Worm (Caenorhabditis elegans) whole organism, midembryonic: ENCODE data around the gene C09G9.3.

Experiments
- T22C8.4 ChIP-seq: fragments of 200-800 bp; sonication (Bioruptor generic); IDR thresholded peaks from 2 replicates; pipeline ENCODE4 v1.3.6; 2022; ENCODE audit warnings: missing genetic modification characterization, missing compliant biosample characterization
- cog-1 ChIP-seq: sonication (generic microtip); optimal IDR thresholded peaks from 2 replicates; lab custom pipeline; 2016; ENCODE audit warnings: missing genetic modification characterization, missing compliant biosample characterization
- flt-1 ChIP-seq: fragments of 200-800 bp; sonication (Bioruptor generic); IDR thresholded peaks from 2 replicates; pipeline ENCODE4 v1.3.6; 2022; ENCODE audit warnings: missing genetic modification characterization, missing compliant biosample characterization
- klf-2 ChIP-seq: fragments of 200-800 bp; sonication (Bioruptor generic); conservative IDR thresholded peaks from 2 replicates; pipeline ENCODE4 v1.3.6; 2022; ENCODE audit warnings: missing genetic modification reagents, missing genetic modification characterization, missing compliant biosample characterization
- med-1 ChIP-seq: sonication (generic microtip); optimal IDR thresholded peaks from 2 replicates; lab custom pipeline; 2017; ENCODE audit warnings: missing genetic modification characterization, mild to moderate bottlenecking, missing compliant biosample characterization, antibody characterized with exemption, missing genetic modification reagents; ENCODE audit not compliant: insufficient read depth
- ref-1 ChIP-seq: fragments of 200-800 bp; sonication (Bioruptor generic); conservative IDR thresholded peaks from 2 replicates; pipeline ENCODE4 v1.3.6; 2022; ENCODE audit warnings: missing genetic modification reagents, missing genetic modification characterization, missing compliant biosample characterization
- tab-1 ChIP-seq: fragments of 200-800 bp; sonication (Bioruptor generic); IDR thresholded peaks from 2 replicates; pipeline ENCODE4 v1.3.6; 2022; ENCODE audit warnings: missing genetic modification characterization, missing compliant biosample characterization
- ztf-23 ChIP-seq: fragments of 200-800 bp; sonication (Bioruptor generic); IDR thresholded peaks from 2 replicates; pipeline ENCODE4 v1.3.6; 2022; ENCODE audit warnings: missing genetic modification reagents, missing genetic modification characterization, missing compliant biosample characterization
- ztf-29 ChIP-seq: fragments of 200-800 bp; sonication (Bioruptor generic); IDR thresholded peaks from 2 replicates; pipeline ENCODE4 v1.3.6; 2022; ENCODE audit warnings: missing genetic modification reagents, missing genetic modification characterization, missing compliant biosample characterization

Gene C09G9.3

DNA sequence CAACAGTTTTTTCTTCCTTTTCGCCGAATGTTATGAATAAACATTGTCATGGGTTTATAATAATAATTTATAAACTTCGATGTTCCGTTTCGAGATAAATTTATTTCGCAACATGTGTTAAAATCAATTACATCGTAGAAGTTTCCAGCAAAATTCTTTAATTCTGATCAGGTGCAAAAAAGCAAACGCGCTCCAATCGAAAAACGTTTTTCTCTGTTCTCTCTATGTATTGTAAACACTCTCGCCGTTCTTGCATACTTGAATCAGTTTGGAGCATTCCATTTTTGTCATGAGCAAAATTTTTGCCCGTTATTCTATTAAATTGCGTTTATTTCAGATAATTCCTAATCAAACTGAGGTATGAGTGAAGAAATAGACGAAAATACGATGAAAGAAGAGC, 20.9 kb upstream of the C09G9.3 start, which contains the start of gene rad-54.L2:
TSS of gene rad-54.L2 (plus strand) at position 332 of the 400 bp plus-strand sequence.
- no peak for TF ChIP-seq flt-1 (GFP tag; lab: Robert Waterston, UW)
- no peak for TF ChIP-seq T22C8.4
- TF ChIP-seq tab-1: no peak
- no peak for TF ChIP-seq cog-1
- no peak for TF ChIP-seq ref-1 (GFP tag; lab: Robert Waterston, UW)
- TF ChIP-seq ztf-29: no peak
- no peak for TF ChIP-seq med-1
- TF ChIP-seq klf-2 (GFP tag; lab: Robert Waterston, UW): no peak
- no peak for TF ChIP-seq ztf-23 (GFP tag; lab: Robert Waterston, UW)

DNA sequence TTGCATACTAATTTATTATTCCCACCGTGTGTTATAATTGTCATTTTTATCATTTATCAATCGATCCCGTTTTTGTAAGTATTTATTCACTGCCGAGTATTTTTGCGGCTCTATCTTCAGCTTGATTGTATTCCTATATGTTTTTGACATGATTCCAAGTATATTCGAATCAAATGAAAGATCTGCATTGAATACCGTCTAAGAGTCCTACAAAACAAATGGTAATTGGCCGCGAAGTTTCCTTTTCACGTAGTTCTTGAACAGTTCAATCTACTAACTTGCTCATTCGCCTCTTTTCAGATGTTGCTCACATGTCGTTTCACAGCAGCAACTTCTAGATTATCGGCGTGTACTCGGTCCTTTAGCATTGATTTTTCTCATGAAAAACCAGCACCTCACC, 19.7 kb upstream of the C09G9.3 start, which contains the start of gene C27B7.2:
TSS of gene C27B7.2 (plus strand) at position 301 of the 400 bp plus-strand sequence.
- TF ChIP-seq ztf-23 (GFP tag; lab: Robert Waterston, UW) (no peak), T22C8.4 (no peak), ref-1 (GFP tag; lab: Robert Waterston, UW) (no peak), cog-1 (no peak), tab-1 (no peak)

DNA sequence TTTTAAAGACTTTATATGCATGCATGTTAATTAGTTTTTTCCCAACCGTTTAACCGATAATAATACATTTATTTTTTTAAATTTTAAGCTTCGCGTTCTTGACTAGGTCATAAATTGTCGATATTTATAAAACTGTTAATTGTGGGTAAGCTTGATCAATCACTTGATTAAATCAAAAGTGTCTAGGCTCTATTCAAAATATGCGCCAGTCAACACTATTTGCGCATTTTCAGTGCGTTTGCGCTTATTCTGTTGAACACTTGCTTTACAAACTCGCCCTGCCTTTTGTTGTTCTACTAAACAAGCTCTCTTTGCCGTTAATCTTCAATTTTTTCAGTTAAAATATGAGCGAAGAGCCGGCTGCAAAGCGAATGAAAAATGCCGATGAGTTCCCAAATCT, 18.3 kb upstream of the C09G9.3 start, which contains the start of gene spr-2:
TSS of gene spr-2 (plus strand) at position 332 of the 400 bp plus-strand sequence.
- TF ChIP-seq med-1 (no peak), ztf-29 (peak; percentile 36; the same call in 1 of the 2 replicates)

DNA sequence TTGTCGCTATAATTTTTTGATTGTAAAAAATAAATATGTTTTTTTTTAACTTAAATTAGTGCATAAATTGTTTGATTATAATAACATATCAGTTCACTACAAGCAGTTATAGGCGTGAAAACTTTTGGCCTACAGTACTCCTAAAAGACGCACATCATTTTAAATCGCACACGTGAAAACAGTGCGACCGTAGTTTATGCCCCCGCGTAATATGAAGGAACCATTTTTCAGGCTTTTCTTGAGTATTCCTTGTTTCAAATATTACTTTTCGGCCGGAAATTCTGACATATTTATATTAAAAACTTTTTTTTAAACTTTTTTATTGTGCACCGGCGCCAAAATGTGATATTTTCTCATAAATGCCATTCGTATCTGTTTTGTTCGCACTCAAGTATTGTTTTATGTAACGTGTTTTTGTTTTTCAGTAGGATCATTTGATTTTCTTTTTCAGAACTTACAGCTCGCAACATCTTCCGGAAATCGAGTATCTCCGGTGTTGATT, 15.7 kb upstream of the C09G9.3 start, which contains the start of gene oma-1:
TSS of gene oma-1 (plus strand) at position 452 of the 502 bp plus-strand sequence.
- TF ChIP-seq klf-2 (GFP tag; lab: Robert Waterston, UW) (no peak), ztf-29 (no peak), cog-1 (no peak), flt-1 (GFP tag; lab: Robert Waterston, UW) (no peak), ref-1 (GFP tag; lab: Robert Waterston, UW) (no peak), ztf-23 (GFP tag; lab: Robert Waterston, UW) (no peak), T22C8.4 (no peak), med-1 (no peak), tab-1 (no peak)

DNA sequence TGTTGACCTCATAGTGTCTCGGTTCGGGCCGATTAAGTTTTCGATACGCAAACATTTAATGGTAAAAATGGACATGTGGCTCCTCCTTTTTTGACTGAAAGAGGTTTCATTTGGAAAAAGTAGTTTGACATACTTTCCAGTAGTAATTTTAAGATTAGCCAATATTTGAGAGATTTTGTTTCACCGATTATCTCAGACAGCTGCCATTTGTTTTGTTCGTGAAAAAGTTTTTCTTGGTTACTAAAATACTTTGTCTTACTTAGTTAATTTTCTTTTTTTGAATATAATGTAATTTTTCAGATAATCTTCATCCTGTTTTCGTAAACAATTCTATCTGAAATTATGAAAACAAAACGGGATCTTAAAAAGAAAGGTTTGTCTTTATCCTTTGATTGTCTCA, 13.4 kb upstream of the C09G9.3 start, which contains the start of gene C09G9.5:
TSS of gene C09G9.5 (plus strand) at position 301 of the 400 bp plus-strand sequence.
- TF ChIP-seq ztf-29 (no peak), T22C8.4 (no peak), ztf-23 (GFP tag; lab: Robert Waterston, UW) (no peak), tab-1 (no peak)

DNA sequence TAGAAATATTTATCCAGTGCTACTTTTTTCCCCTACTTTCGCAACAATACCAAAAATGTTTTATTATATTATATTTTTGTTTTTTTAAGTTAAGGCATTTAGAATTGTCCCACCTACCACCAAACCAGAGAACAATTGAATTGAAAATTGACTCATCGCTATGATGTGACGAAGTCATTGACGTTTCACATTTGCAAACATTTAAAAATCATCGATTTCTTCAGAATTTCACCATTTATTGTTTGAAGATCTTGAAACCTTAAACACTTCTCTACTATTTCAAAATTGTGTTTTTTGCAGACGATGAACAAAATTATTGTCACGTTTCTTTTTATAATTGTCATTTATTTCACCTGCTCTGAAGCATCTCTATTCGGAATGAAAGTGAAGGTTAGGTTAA, 8.3 kb upstream of the C09G9.3 start, which contains the start of gene C09G9.8:
TSS of gene C09G9.8 (plus strand) at position 301 of the 400 bp plus-strand sequence.
- no peak for TF ChIP-seq ztf-29
- no peak for TF ChIP-seq flt-1 (GFP tag; lab: Robert Waterston, UW)
- no peak for TF ChIP-seq ref-1 (GFP tag; lab: Robert Waterston, UW)
- TF ChIP-seq T22C8.4: no peak
- TF ChIP-seq klf-2 (GFP tag; lab: Robert Waterston, UW): no peak
- no peak for TF ChIP-seq med-1
- TF ChIP-seq ztf-23 (GFP tag; lab: Robert Waterston, UW): no peak
- TF ChIP-seq cog-1: no peak
- no peak for TF ChIP-seq tab-1

DNA sequence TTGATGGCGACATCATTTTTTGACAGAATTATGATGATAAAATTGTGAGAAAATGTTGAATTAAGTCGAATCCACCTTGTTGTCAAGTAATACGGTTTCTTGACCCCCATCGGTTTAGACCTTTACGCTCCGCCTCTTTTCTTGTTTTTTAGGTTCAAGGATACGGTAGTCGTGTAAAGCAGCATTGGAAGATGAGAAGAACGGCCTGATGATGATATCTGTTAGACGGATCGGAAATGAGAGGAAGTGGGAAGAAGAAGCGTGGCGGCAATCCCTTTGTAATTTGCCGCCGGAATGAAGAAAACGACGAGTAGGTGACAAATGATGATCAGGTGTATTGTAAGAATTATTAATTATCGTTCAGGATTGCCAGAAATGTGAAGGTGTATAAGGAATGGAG, 7.0 kb upstream of the C09G9.3 start, which contains the start of gene npax-4:
TSS of gene npax-4 (minus strand) at position 101 of the 400 bp plus-strand sequence.
- TF ChIP-seq flt-1 (GFP tag; lab: Robert Waterston, UW): no peak
- no peak for TF ChIP-seq T22C8.4
- no peak for TF ChIP-seq cog-1
- TF ChIP-seq tab-1: no peak
- no peak for TF ChIP-seq ztf-29
- no peak for TF ChIP-seq ztf-23 (GFP tag; lab: Robert Waterston, UW)
- TF ChIP-seq klf-2 (GFP tag; lab: Robert Waterston, UW): no peak
- no peak for TF ChIP-seq med-1
- no peak for TF ChIP-seq ref-1 (GFP tag; lab: Robert Waterston, UW)

DNA sequence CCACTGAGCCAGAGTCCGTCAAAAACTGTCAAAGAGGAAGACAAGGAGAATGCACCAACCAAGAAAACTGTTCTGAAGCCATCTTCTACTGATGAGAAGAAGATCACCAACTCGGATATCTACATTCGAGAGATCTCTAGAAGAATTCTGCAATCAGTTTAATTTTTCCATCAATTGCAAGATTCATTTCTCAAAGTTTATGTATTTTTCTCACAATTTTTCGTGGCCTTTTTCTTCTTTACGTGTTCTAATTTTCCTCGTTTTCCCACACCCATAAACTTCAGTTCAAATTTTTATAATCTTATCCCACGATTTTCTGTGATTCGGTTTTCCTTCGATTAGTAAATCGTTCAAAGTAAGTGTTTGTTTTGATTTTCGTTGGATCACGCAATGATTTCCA, 989 bp upstream of the C09G9.3 start, which contains the start of gene hdl-2:
TSS of gene hdl-2 (plus strand) at position 301 of the 400 bp plus-strand sequence.
- no peak for TF ChIP-seq med-1
- no peak for TF ChIP-seq cog-1
- TF ChIP-seq ztf-29: no peak
- no peak for TF ChIP-seq flt-1 (GFP tag; lab: Robert Waterston, UW)
- no peak for TF ChIP-seq klf-2 (GFP tag; lab: Robert Waterston, UW)
- TF ChIP-seq ztf-23 (GFP tag; lab: Robert Waterston, UW): no peak
- no peak for TF ChIP-seq ref-1 (GFP tag; lab: Robert Waterston, UW)
- TF ChIP-seq tab-1: no peak
- no peak for TF ChIP-seq T22C8.4

DNA sequence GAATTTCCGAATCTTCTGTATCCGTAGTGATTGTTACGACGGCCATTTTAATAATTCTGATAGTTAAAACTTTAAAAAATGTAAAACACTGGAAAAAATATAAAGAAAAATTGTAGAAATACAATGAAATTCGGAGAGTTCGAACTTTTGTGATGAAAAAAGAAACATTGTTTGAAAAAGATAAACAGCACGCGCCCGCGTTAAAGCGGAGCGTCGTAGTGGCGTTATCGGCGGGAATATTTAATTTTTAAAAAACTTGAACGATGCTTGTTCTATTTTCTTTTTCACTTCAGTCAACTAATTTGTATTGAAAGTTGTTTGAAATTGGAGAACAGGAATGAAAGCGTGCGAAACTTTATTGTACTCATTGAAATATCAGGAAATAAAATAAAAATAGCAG, 3.2 kb downstream of the C09G9.3 start, which contains the start of gene npp-23:
TSS of gene npp-23 (minus strand) at position 56 of the 400 bp plus-strand sequence.
- TF ChIP-seq cog-1 (no peak), T22C8.4 (no peak), klf-2 (GFP tag; lab: Robert Waterston, UW) (no peak), ztf-23 (GFP tag; lab: Robert Waterston, UW) (no peak), ztf-29 (no peak), flt-1 (GFP tag; lab: Robert Waterston, UW) (no peak), ref-1 (GFP tag; lab: Robert Waterston, UW) (no peak), med-1 (no peak), tab-1 (no peak)

DNA sequence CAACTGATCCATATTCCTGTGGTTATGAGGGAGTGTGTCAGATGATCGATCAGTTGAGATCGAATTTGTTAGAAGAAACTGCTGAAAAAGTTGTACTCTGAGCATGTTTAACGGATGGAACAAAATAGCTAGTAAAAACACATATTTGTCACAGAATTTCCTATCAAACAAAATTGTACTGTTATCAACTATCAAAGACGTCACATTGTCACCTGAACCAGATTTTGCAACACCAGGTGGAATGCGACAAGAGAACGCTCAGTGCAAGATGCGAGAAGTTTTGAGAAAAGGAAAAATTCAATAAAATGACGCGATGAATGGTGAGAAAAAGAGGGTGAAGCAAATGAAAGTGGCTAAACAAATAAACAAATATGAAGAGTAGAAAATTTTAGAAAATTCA, 5.3 kb downstream of the C09G9.3 start:
- TF ChIP-seq ref-1 (GFP tag; lab: Robert Waterston, UW) (no peak), klf-2 (GFP tag; lab: Robert Waterston, UW) (no peak), med-1 (no peak), T22C8.4 (no peak), cog-1 (no peak)

DNA sequence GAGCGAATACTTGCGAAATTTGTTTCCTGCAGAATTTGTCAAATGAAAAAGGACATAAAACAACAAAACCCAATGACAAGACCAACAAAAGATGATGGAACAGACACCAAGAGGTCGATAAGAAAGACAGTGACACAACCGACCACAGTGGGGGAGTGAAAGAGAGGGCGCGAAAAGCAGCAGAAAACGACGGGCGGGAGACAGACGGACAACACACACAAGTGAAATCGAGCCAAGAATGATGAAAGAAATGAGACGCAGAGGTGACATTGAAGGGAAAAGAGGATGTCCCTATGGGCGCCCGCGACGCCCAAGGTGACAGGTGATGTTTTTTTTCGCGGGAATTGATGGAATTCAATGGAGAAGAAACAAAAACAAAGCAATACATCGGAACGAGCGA, 6.8 kb downstream of the C09G9.3 start:
- no peak for TF ChIP-seq tab-1
- no peak for TF ChIP-seq ztf-29
- no peak for TF ChIP-seq med-1
- TF ChIP-seq ref-1 (GFP tag; lab: Robert Waterston, UW): no peak
- no peak for TF ChIP-seq ztf-23 (GFP tag; lab: Robert Waterston, UW)
- no peak for TF ChIP-seq flt-1 (GFP tag; lab: Robert Waterston, UW)
- no peak for TF ChIP-seq klf-2 (GFP tag; lab: Robert Waterston, UW)
- no peak for TF ChIP-seq cog-1
- TF ChIP-seq T22C8.4: no peak
